Fruit fly (Drosophila melanogaster): Measurements from ENCODE around the gene CG34177.

Gene CG34177

DNA sequence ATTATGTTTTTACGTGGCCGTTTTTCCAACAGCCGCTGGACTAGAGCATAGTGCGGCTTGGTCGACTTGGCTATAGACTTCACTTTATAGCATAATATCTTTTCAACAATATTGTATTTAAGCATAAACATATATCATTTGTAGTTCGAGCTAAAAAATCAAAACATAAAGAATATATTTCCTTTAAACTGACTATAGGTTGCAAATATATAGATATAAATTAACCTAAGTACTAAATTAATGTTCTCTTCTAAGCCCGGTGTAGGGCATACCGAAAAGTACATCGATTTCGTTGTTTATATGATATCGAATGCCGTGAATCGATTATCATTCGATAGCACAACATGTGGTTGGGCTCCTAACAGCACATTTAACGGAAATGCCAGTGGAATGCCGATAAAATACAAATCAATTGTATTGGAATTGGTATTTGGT lies 14.9 kb downstream of the CG34177 start, which contains the start of gene MFS18 (continued):
- TF ChIP-seq eve (GFP tag; optimal IDR thresholded peaks at IDR 0.05), result no peak
- TF ChIP-seq peb (GFP tag; IDR thresholded peaks at IDR 0.05), result peak; percentile 99
- TF ChIP-seq jumu (GFP tag; optimal IDR thresholded peaks at IDR 0.05), result peak; percentile 74
- TF ChIP-seq CG17361 (GFP tag; IDR thresholded peaks at IDR 0.05), result peak; percentile 99
- no peak for TF ChIP-seq Vsx1 (GFP tag; optimal IDR thresholded peaks at IDR 0.05)
- peak; percentile 14 for TF ChIP-seq sima (GFP tag; optimal IDR thresholded peaks at IDR 0.05)
- peak; percentile 97 for TF ChIP-seq CG10209 (GFP tag; optimal IDR thresholded peaks at IDR 0.05)
- peak; percentile 94 for TF ChIP-seq CG11504 (tag; optimal IDR thresholded peaks at IDR 0.05)
- peak; percentile 99 for TF ChIP-seq dysf (GFP tag; IDR thresholded peaks at IDR 0.05)
- TF ChIP-seq Neu2 (GFP tag; optimal IDR thresholded peaks at IDR 0.05; ENCODE audit: borderline replicate concordance), result peak; percentile 81
- TF ChIP-seq CG7963 (GFP tag; IDR thresholded peaks at IDR 0.05; ENCODE audit: partially characterized antibody), result peak; percentile 89
- TF ChIP-seq dmrt11E (tag; optimal IDR thresholded peaks at IDR 0.05), result peak; percentile 95
- peak; percentile 77 for TF ChIP-seq Side (GFP tag; optimal IDR thresholded peaks at IDR 0.05)
- no peak for TF ChIP-seq kni (GFP tag; optimal IDR thresholded peaks at IDR 0.05)
- TF ChIP-seq CG10462 (GFP tag; optimal IDR thresholded peaks at IDR 0.05), result peak; percentile 94
- TF ChIP-seq CG18476 (GFP tag; optimal IDR thresholded peaks at IDR 0.05), result peak; percentile 95
- TF ChIP-seq HmgZ (tag; optimal IDR thresholded peaks at IDR 0.05), result peak; percentile 96
- TF ChIP-seq CG13624 (GFP tag; optimal IDR thresholded peaks at IDR 0.05), result peak; percentile 85
- TF ChIP-seq CG9437 (GFP tag; optimal IDR thresholded peaks at IDR 0.05), result peak; percentile 91
- peak; percentile 96 for TF ChIP-seq gt (GFP tag; IDR thresholded peaks at IDR 0.05)
- TF ChIP-seq aop (GFP tag; IDR thresholded peaks at IDR 0.05), result peak; percentile 93
- TF ChIP-seq CG11247 (GFP tag; IDR thresholded peaks at IDR 0.05), result peak; percentile 97
- TF ChIP-seq dm (GFP tag; optimal IDR thresholded peaks at IDR 0.05), result peak; percentile 98
- peak; percentile 84 for TF ChIP-seq Nf-YB (GFP tag; optimal IDR thresholded peaks at IDR 0.05)
- peak; percentile 91 for TF ChIP-seq CG8281 (tag; optimal IDR thresholded peaks at IDR 0.05)
- TF ChIP-seq Ptx1 (GFP tag; IDR thresholded peaks at IDR 0.05), result peak; percentile 99
- TF ChIP-seq Dip3 (GFP tag; optimal IDR thresholded peaks at IDR 0.05), result peak; percentile 82
- TF ChIP-seq CG4707 (GFP tag; optimal IDR thresholded peaks at IDR 0.05), result peak; percentile 73
- TF ChIP-seq CG12071 (GFP tag; optimal IDR thresholded peaks at IDR 0.05), result peak; percentile 97
- peak; percentile 99 for TF ChIP-seq lab (GFP tag; optimal IDR thresholded peaks at IDR 0.05)
- TF ChIP-seq esg (GFP tag; conservative IDR thresholded peaks at IDR 0.05), result peak; percentile 99
- TF ChIP-seq lov (optimal IDR thresholded peaks at IDR 0.05), result no peak
- TF ChIP-seq lov (GFP tag; IDR thresholded peaks at IDR 0.05), result peak; percentile 98
- peak; percentile 80 for TF ChIP-seq CG15073 (GFP tag; optimal IDR thresholded peaks at IDR 0.05)
- TF ChIP-seq amos (GFP tag; IDR thresholded peaks at IDR 0.05; ENCODE audit: partially characterized antibody), result peak; percentile 77; the same call in 1 of the 2 replicates
- peak; percentile 97 for TF ChIP-seq GATAe (GFP tag; conservative IDR thresholded peaks at IDR 0.05)
- TF ChIP-seq CG31441 (GFP tag; IDR thresholded peaks at IDR 0.05), result peak; percentile 99
- TF ChIP-seq CG16815 (GFP tag; optimal IDR thresholded peaks at IDR 0.05), result peak; percentile 93
- TF ChIP-seq nerfin-1 (tag; optimal IDR thresholded peaks at IDR 0.05), result peak; percentile 95
- TF ChIP-seq CG4282 (GFP tag; optimal IDR thresholded peaks at IDR 0.05), result no peak
- TF ChIP-seq Atf6 (GFP tag; IDR thresholded peaks at IDR 0.05), result peak; percentile 99
- peak; percentile 73 for TF ChIP-seq luna (GFP tag; optimal IDR thresholded peaks at IDR 0.05)
- peak in 1 of 2 experiments; percentile 39 for TF ChIP-seq tll (GFP tag; optimal IDR thresholded peaks at IDR 0.05)
- TF ChIP-seq pum (GFP tag; optimal IDR thresholded peaks at IDR 0.05), result peak; percentile 80
- TF ChIP-seq Dp (GFP tag; optimal IDR thresholded peaks at IDR 0.05), result peak; percentile 43
- TF ChIP-seq CG6175 (GFP tag; IDR thresholded peaks at IDR 0.05), result peak; percentile 97
- peak; percentile 99 for TF ChIP-seq Awh (GFP tag; IDR thresholded peaks at IDR 0.05)
- TF ChIP-seq Dfd (GFP tag; optimal IDR thresholded peaks at IDR 0.05), result no peak
- peak; percentile 89 for TF ChIP-seq mirr (GFP tag; optimal IDR thresholded peaks at IDR 0.05)
- peak; percentile 75 for TF ChIP-seq bigmax (GFP tag; optimal IDR thresholded peaks at IDR 0.05)
- peak; percentile 93 for TF ChIP-seq CG2116 (GFP tag; optimal IDR thresholded peaks at IDR 0.05)

All from whole organism, embryonic.